Fruit fly (Drosophila melanogaster) whole organism, pupa: ENCODE results near the gene CG7715.

ENCODE experiments used
- CG10348 ChIP-seq: fragments of 200-800 bp; sonication (Bioruptor generic); IDR thresholded peaks from 2 replicates; pipeline ENCODE4 v1.3.6; 2022; ENCODE audit warnings: missing biosample characterization, missing genetic modification characterization
- CG14655 ChIP-seq: fragments of 200-800 bp; sonication (Bioruptor generic); optimal IDR thresholded peaks from 3 replicates; lab custom pipeline; 2017; ENCODE audit warnings: mild to moderate bottlenecking, missing biosample characterization, missing genetic modification reagents, missing genetic modification characterization
- CG17806 ChIP-seq: fragments of 200-800 bp; sonication (Bioruptor generic); optimal IDR thresholded peaks from 2 replicates; lab custom pipeline; 2018; ENCODE audit warnings: missing biosample characterization, mild to moderate bottlenecking, missing genetic modification characterization, moderate library complexity
- CG8159 ChIP-seq: fragments of 200-800 bp; sonication (Bioruptor generic); optimal IDR thresholded peaks from 3 replicates; lab custom pipeline; 2018; ENCODE audit warnings: missing biosample characterization, mild to moderate bottlenecking, missing genetic modification characterization, moderate library complexity
- CG8301 ChIP-seq: fragments of 200-800 bp; sonication (Bioruptor generic); optimal IDR thresholded peaks from 2 replicates; lab custom pipeline; 2018; ENCODE audit warnings: missing biosample characterization, mild to moderate bottlenecking, missing genetic modification characterization
- CG9948 ChIP-seq: fragments of 200-800 bp; sonication (Bioruptor generic); optimal IDR thresholded peaks from 2 replicates; lab custom pipeline; 2018; ENCODE audit warnings: missing biosample characterization, mild to moderate bottlenecking, missing genetic modification characterization, moderate library complexity
- EcR ChIP-seq: fragments of 200-800 bp; sonication (Bioruptor generic); optimal IDR thresholded peaks from 3 replicates; lab custom pipeline; 2019; ENCODE audit warnings: missing biosample characterization, missing genetic modification characterization, mild to moderate bottlenecking, moderate library complexity, missing genetic modification reagents
- Pif1B ChIP-seq: fragments of 200-800 bp; sonication (Bioruptor generic); optimal IDR thresholded peaks from 3 replicates; lab custom pipeline; 2016; ENCODE audit warnings: missing biosample characterization, missing genetic modification characterization

dm6 chr3R:18694952-18695351 is 33.3 kb downstream of the CG7715 start, which contains the start of gene CG34282:
- TF ChIP-seq Pif1B (GFP tag; lab: Kevin White, UChicago) = no peak
- no peak for TF ChIP-seq CG14655 (GFP tag; lab: Kevin White, UChicago)
- no peak for TF ChIP-seq CG17806
- TF ChIP-seq CG10348 (GFP tag; lab: Robert Waterston, UW) = no peak
- TF ChIP-seq EcR (GFP tag; lab: Kevin White, UChicago) = no peak
- no peak for TF ChIP-seq CG8159 (tag; lab: Kevin White, UChicago)
- TF ChIP-seq CG9948 (tag; lab: Kevin White, UChicago) = no peak
- no peak for TF ChIP-seq CG8301 (tag; lab: Kevin White, UChicago)
